Fruit fly (Drosophila melanogaster): ENCODE results near the gene Pli.

Pli gene

dm6 chr3R:23849599-23849998 is 40.3 kb downstream of the Pli start:
- TF ChIP-seq noc (tag; optimal IDR thresholded peaks at IDR 0.05), result no peak

- TF ChIP-seq noc (tag; optimal IDR thresholded peaks at IDR 0.05), result no peak
Observed at dm6 chr3R:23846107-23846506, 43.7 kb downstream of the Pli start.

- TF ChIP-seq noc (tag; optimal IDR thresholded peaks at IDR 0.05), result no peak
Observed at dm6 chr3R:23831696-23832095, 58.2 kb downstream of the Pli start.

- TF ChIP-seq noc (tag; optimal IDR thresholded peaks at IDR 0.05), result no peak
Observed at dm6 chr3R:23827093-23827492, 62.8 kb downstream of the Pli start.

- TF ChIP-seq noc (tag; optimal IDR thresholded peaks at IDR 0.05), result no peak
Observed at dm6 chr3R:23823678-23824077, 66.2 kb downstream of the Pli start.

dm6 chr3R:23822969-23823368 is 66.9 kb downstream of the Pli start:
- peak; percentile 27 for TF ChIP-seq noc (tag; optimal IDR thresholded peaks at IDR 0.05)

- TF ChIP-seq noc (tag; optimal IDR thresholded peaks at IDR 0.05), result no peak
Observed at dm6 chr3R:23820290-23820689, 69.6 kb downstream of the Pli start.

- peak; percentile 60 for TF ChIP-seq noc (tag; optimal IDR thresholded peaks at IDR 0.05)
Observed at dm6 chr3R:23818879-23819408, 70.9 kb downstream of the Pli start, which contains the start of the genes CG33111 and eIF4G2. Gene CG33111, minus strand, starts transcription at chr3R:23819237. Gene eIF4G2, minus strand, starts transcription at chr3R:23819237.

- no peak for TF ChIP-seq noc (tag; optimal IDR thresholded peaks at IDR 0.05)
Observed at dm6 chr3R:23817566-23818202, 72.2 kb downstream of the Pli start.
